Worm (Caenorhabditis elegans) whole organism, L1 larva: Measurements from ENCODE around the gene acox-1.6.

Experiments used
- elt-2 ChIP-seq: sonication (generic microtip); optimal IDR thresholded peaks from 2 replicates; lab custom pipeline; 2016; ENCODE audit warnings: missing genetic modification characterization, mild to moderate bottlenecking, inconsistent platforms, missing compliant biosample characterization, missing genetic modification reagents
- lin-15B ChIP-seq: fragments of 150-350 bp; sonication (generic microtip); optimal IDR thresholded peaks from 3 replicates; lab custom pipeline; 2014; ENCODE audit warnings: missing biosample characterization, missing genetic modification characterization
- lin-35 ChIP-seq, 2 experiments: fragments of 150-350 bp; optimal IDR thresholded peaks; 2 replicates each; lab custom pipeline; 2014; ENCODE audit warnings: missing biosample characterization in 2 of 2, missing genetic modification characterization in 2 of 2, missing genetic modification reagents in 2 of 2
- nhr-11 ChIP-seq: fragments of 150-350 bp; optimal IDR thresholded peaks from 2 replicates; lab custom pipeline; 2014; ENCODE audit warnings: missing biosample characterization, missing genetic modification characterization

DNA sequence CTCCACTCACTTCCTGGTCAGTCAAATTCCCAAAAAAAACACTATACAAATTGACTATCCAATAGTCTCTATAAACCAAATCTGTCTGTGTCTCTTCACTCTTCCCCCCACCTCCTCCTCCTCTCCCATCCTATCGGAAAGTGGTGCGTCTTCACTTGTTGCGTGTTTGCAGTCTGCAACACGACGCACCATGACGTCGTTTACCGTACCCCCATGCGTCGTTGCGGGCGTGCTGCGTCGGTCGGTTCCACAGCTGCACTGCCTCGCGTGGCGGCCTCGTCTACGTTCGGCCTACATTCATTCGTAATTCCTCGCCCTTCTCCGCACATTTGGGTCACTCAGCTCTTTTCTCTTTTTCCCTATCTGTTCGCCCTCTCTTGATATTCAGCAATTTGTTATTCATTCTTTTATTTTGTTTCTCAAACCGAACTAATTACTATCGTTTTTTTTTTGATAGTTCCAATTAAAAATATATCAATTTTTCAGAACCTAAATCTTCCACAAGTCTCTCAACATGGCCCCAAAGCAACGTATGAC, 2.8 kb upstream of the acox-1.6 start, which contains the start of gene serp-1.1:
- TF ChIP-seq nhr-11 (tag; lab: Kevin White, UChicago) (peak; percentile 77), elt-2 (tag; lab: Kevin White, UChicago) (peak; percentile 94), lin-15B (tag; lab: Kevin White, UChicago) (peak; percentile 93), lin-35 (GFP tag; optimal IDR thresholded peaks at IDR 0.05; lab: Kevin White, UChicago) (peak; percentile 87 to 93)
